Fruit fly (Drosophila melanogaster) whole organism, embryonic: ENCODE measurements around the gene mag.

Experiments used
- Awh ChIP-seq: fragments of 200-800 bp; sonication (Bioruptor generic); IDR thresholded peaks from 2 replicates; pipeline ENCODE4, ENCODE4 v1.3.6; 2022; ENCODE audit warnings: missing biosample characterization, missing genetic modification characterization
- Bdp1 ChIP-seq: fragments of 200-800 bp; sonication (Bioruptor generic); optimal IDR thresholded peaks from 3 replicates; lab custom pipeline; 2016; ENCODE audit warnings: missing biosample characterization, missing genetic modification characterization
- Bgb ChIP-seq: fragments of 200-800 bp; sonication (Bioruptor generic); IDR thresholded peaks from 2 replicates; pipeline ENCODE4 v1.3.6; 2022; ENCODE audit warnings: missing biosample characterization, missing genetic modification characterization; ENCODE audit not compliant: partially characterized antibody
- Bteb2 ChIP-seq: fragments of 200-800 bp; sonication (Bioruptor generic); optimal IDR thresholded peaks from 2 replicates; lab custom pipeline; 2016; ENCODE audit warnings: missing biosample characterization, missing genetic modification characterization
- CG10979 ChIP-seq: fragments of 200-800 bp; sonication (Bioruptor generic); optimal IDR thresholded peaks from 2 replicates; lab custom pipeline; 2018; ENCODE audit warnings: missing biosample characterization, mild to moderate bottlenecking, missing genetic modification characterization, moderate library complexity
- CG12219 ChIP-seq: fragments of 200-800 bp; sonication (Bioruptor generic); optimal IDR thresholded peaks from 3 replicates; lab custom pipeline; 2018; ENCODE audit warnings: missing biosample characterization, mild to moderate bottlenecking, missing genetic modification characterization
- CG12659 ChIP-seq: fragments of 200-800 bp; sonication (Bioruptor generic); optimal IDR thresholded peaks from 3 replicates; lab custom pipeline; 2017; ENCODE audit warnings: mild to moderate bottlenecking, missing biosample characterization, missing genetic modification reagents, missing genetic modification characterization
- CG12942 ChIP-seq: fragments of 200-800 bp; sonication (Bioruptor generic); optimal IDR thresholded peaks from 3 replicates; lab custom pipeline; 2016; ENCODE audit warnings: missing biosample characterization, missing genetic modification characterization
- CG14860 ChIP-seq: fragments of 200-800 bp; sonication (Bioruptor generic); IDR thresholded peaks from 3 replicates; pipeline ENCODE4 v1.3.6; 2022; ENCODE audit warnings: missing biosample characterization, missing genetic modification characterization; ENCODE audit not compliant: partially characterized antibody
- CG1603 ChIP-seq: fragments of 200-800 bp; sonication (Bioruptor generic); optimal IDR thresholded peaks from 2 replicates; lab custom pipeline; 2019; ENCODE audit warnings: missing biosample characterization, mild to moderate bottlenecking, missing genetic modification characterization, moderate library complexity
- CG1647 ChIP-seq: fragments of 200-800 bp; sonication (Bioruptor generic); optimal IDR thresholded peaks from 3 replicates; lab custom pipeline; 2016; ENCODE audit warnings: missing biosample characterization, missing genetic modification characterization
- CG16813 ChIP-seq: fragments of 200-800 bp; sonication (Bioruptor generic); IDR thresholded peaks from 3 replicates; pipeline ENCODE4 v1.3.6; 2022; ENCODE audit warnings: missing biosample characterization, missing genetic modification characterization; ENCODE audit not compliant: partially characterized antibody
- CG17829 ChIP-seq: fragments of 200-800 bp; optimal IDR thresholded peaks from 2 replicates; lab custom pipeline; 2019; ENCODE audit warnings: missing biosample characterization, mild to moderate bottlenecking, missing genetic modification characterization, moderate library complexity
- CG18619 ChIP-seq: fragments of 200-800 bp; sonication (Bioruptor generic); optimal IDR thresholded peaks from 3 replicates; lab custom pipeline; 2017; ENCODE audit warnings: missing biosample characterization, mild to moderate bottlenecking, missing genetic modification characterization
- CG3281 ChIP-seq: fragments of 200-800 bp; sonication (Bioruptor generic); optimal IDR thresholded peaks from 3 replicates; lab custom pipeline; 2017; ENCODE audit warnings: missing biosample characterization, mild to moderate bottlenecking, missing genetic modification characterization
- CG3847 ChIP-seq: fragments of 200-800 bp; sonication (Bioruptor generic); IDR thresholded peaks from 2 replicates; pipeline ENCODE4 v1.3.6; 2022; ENCODE audit warnings: missing biosample characterization, missing genetic modification characterization
- CG6654 ChIP-seq: fragments of 200-800 bp; sonication (Bioruptor generic); optimal IDR thresholded peaks from 2 replicates; lab custom pipeline; 2017; ENCODE audit warnings: missing biosample characterization, mild to moderate bottlenecking, missing genetic modification characterization
- CG6791 ChIP-seq: fragments of 200-800 bp; sonication (Bioruptor generic); IDR thresholded peaks from 3 replicates; pipeline ENCODE4 v1.3.6; 2022; ENCODE audit warnings: missing biosample characterization, missing genetic modification characterization; ENCODE audit not compliant: partially characterized antibody
- CG6813 ChIP-seq: fragments of 200-800 bp; sonication (Bioruptor generic); optimal IDR thresholded peaks from 2 replicates; lab custom pipeline; 2017; ENCODE audit warnings: missing biosample characterization, missing genetic modification characterization, mild to moderate bottlenecking, moderate library complexity, missing genetic modification reagents
- CG7786 ChIP-seq: fragments of 200-800 bp; sonication (Bioruptor generic); optimal IDR thresholded peaks from 2 replicates; lab custom pipeline; 2016; ENCODE audit warnings: missing biosample characterization, missing genetic modification characterization
- ERR ChIP-seq: fragments of 200-800 bp; sonication (Bioruptor generic); optimal IDR thresholded peaks from 2 replicates; lab custom pipeline; 2016; ENCODE audit warnings: missing biosample characterization, missing genetic modification characterization
- Ets65A ChIP-seq: fragments of 200-800 bp; sonication (Bioruptor generic); peaks from one replicate; lab custom pipeline; 2016; ENCODE audit warnings: missing biosample characterization, missing genetic modification characterization
- Lhr ChIP-seq: fragments of 200-800 bp; sonication (Bioruptor generic); optimal IDR thresholded peaks from 3 replicates; lab custom pipeline; 2017; ENCODE audit warnings: mild to moderate bottlenecking, missing biosample characterization, missing genetic modification reagents, missing genetic modification characterization
- MESR4 ChIP-seq: fragments of 200-800 bp; sonication (Bioruptor generic); optimal IDR thresholded peaks from 2 replicates; lab custom pipeline; 2018; ENCODE audit warnings: missing biosample characterization, mild to moderate bottlenecking, missing genetic modification characterization, moderate library complexity
- Meics ChIP-seq: fragments of 200-800 bp; sonication (Bioruptor generic); optimal IDR thresholded peaks from 2 replicates; lab custom pipeline; 2017; ENCODE audit warnings: missing biosample characterization, mild to moderate bottlenecking, missing genetic modification characterization
- NC2β ChIP-seq: fragments of 200-800 bp; sonication (Bioruptor generic); optimal IDR thresholded peaks from 2 replicates; lab custom pipeline; 2016; ENCODE audit warnings: missing biosample characterization, missing genetic modification characterization
- Nf-YB ChIP-seq: fragments of 200-800 bp; sonication (Bioruptor generic); optimal IDR thresholded peaks from 3 replicates; lab custom pipeline; 2019; ENCODE audit warnings: missing biosample characterization, mild to moderate bottlenecking, missing genetic modification characterization, moderate library complexity
- Spps ChIP-seq: fragments of 200-800 bp; sonication (Bioruptor generic); optimal IDR thresholded peaks from 2 replicates; lab custom pipeline; 2018; ENCODE audit warnings: missing biosample characterization, mild to moderate bottlenecking, missing genetic modification characterization
- amos ChIP-seq: fragments of 200-800 bp; sonication (Bioruptor generic); IDR thresholded peaks from 2 replicates; pipeline ENCODE4 v1.3.6; 2022; ENCODE audit warnings: missing biosample characterization, missing genetic modification characterization; ENCODE audit not compliant: partially characterized antibody
- chn ChIP-seq: fragments of 200-800 bp; sonication (Bioruptor generic); optimal IDR thresholded peaks from 2 replicates; lab custom pipeline; 2016; ENCODE audit warnings: missing biosample characterization, missing genetic modification characterization
- dmrt99B ChIP-seq: fragments of 200-800 bp; sonication (Bioruptor generic); optimal IDR thresholded peaks from 2 replicates; lab custom pipeline; 2018; ENCODE audit warnings: missing biosample characterization, mild to moderate bottlenecking, missing genetic modification characterization, moderate library complexity
- exex ChIP-seq: fragments of 200-800 bp; sonication (Bioruptor generic); optimal IDR thresholded peaks from 4 replicates; lab custom pipeline; 2018; ENCODE audit warnings: missing biosample characterization, mild to moderate bottlenecking, missing genetic modification characterization, moderate library complexity
- hb ChIP-seq: fragments of 200-800 bp; sonication (Bioruptor generic); IDR thresholded peaks from 3 replicates; pipeline ENCODE4 v1.3.6; 2022; ENCODE audit warnings: missing biosample characterization, missing genetic modification characterization; ENCODE audit not compliant: partially characterized antibody
- jumu ChIP-seq: fragments of 200-800 bp; sonication (Bioruptor generic); optimal IDR thresholded peaks from 3 replicates; lab custom pipeline; 2016; ENCODE audit warnings: missing biosample characterization, missing genetic modification characterization
- knrl ChIP-seq: fragments of 200-800 bp; sonication (Bioruptor generic); IDR thresholded peaks from 3 replicates; pipeline ENCODE4 v1.3.6; 2022; ENCODE audit warnings: missing biosample characterization, missing genetic modification characterization; ENCODE audit not compliant: partially characterized antibody
- lab ChIP-seq: fragments of 200-800 bp; sonication (Bioruptor generic); optimal IDR thresholded peaks from 3 replicates; lab custom pipeline; 2017; ENCODE audit warnings: missing biosample characterization, missing genetic modification characterization, mild to moderate bottlenecking, moderate library complexity, missing genetic modification reagents
- lilli ChIP-seq: fragments of 200-800 bp; sonication (Bioruptor generic); optimal IDR thresholded peaks from 3 replicates; lab custom pipeline; 2016; ENCODE audit warnings: missing biosample characterization, missing genetic modification characterization
- nau ChIP-seq: fragments of 200-800 bp; sonication (Bioruptor generic); optimal IDR thresholded peaks from 3 replicates; lab custom pipeline; 2017; ENCODE audit warnings: missing biosample characterization, mild to moderate bottlenecking, missing genetic modification characterization, missing genetic modification reagents
- pho ChIP-seq: fragments of 200-800 bp; sonication (Bioruptor generic); optimal IDR thresholded peaks from 2 replicates; lab custom pipeline; 2016; ENCODE audit warnings: missing biosample characterization, missing genetic modification characterization
- pita ChIP-seq: fragments of 200-800 bp; sonication (Bioruptor generic); optimal IDR thresholded peaks from 2 replicates; lab custom pipeline; 2017; ENCODE audit warnings: missing biosample characterization, mild to moderate bottlenecking, missing genetic modification characterization
- pros ChIP-seq: fragments of 200-800 bp; sonication (Bioruptor generic); optimal IDR thresholded peaks from 3 replicates; lab custom pipeline; 2019; ENCODE audit warnings: missing biosample characterization, mild to moderate bottlenecking, missing genetic modification characterization, moderate library complexity
- seq ChIP-seq: fragments of 200-800 bp; sonication (Bioruptor generic); IDR thresholded peaks from 2 replicates; pipeline ENCODE4 v1.3.6; 2022; ENCODE audit warnings: missing biosample characterization, missing genetic modification characterization
- slou ChIP-seq: fragments of 200-800 bp; sonication (Bioruptor generic); optimal IDR thresholded peaks from 3 replicates; lab custom pipeline; 2016; ENCODE audit warnings: missing biosample characterization, missing genetic modification characterization
- so ChIP-seq: fragments of 200-800 bp; sonication (Bioruptor generic); IDR thresholded peaks from 3 replicates; pipeline ENCODE4 v1.3.6; 2022; ENCODE audit warnings: missing biosample characterization, missing genetic modification characterization
- tup ChIP-seq: fragments of 200-800 bp; sonication (Bioruptor generic); optimal IDR thresholded peaks from 2 replicates; lab custom pipeline; 2016; ENCODE audit warnings: missing biosample characterization, mild to moderate bottlenecking, missing genetic modification characterization, moderate library complexity
- twi ChIP-seq: fragments of 200-800 bp; optimal IDR thresholded peaks from 2 replicates; lab custom pipeline; 2019; ENCODE audit warnings: missing biosample characterization, mild to moderate bottlenecking, missing genetic modification characterization, moderate library complexity
- vfl ChIP-seq: fragments of 200-800 bp; sonication (Bioruptor generic); optimal IDR thresholded peaks from 2 replicates; lab custom pipeline; 2016; ENCODE audit warnings: missing biosample characterization, missing genetic modification characterization
- zfh1 ChIP-seq: fragments of 200-800 bp; sonication (Bioruptor generic); IDR thresholded peaks from 3 replicates; pipeline ENCODE4 v1.3.6; 2022; ENCODE audit warnings: missing biosample characterization, missing genetic modification characterization

mag gene

DNA sequence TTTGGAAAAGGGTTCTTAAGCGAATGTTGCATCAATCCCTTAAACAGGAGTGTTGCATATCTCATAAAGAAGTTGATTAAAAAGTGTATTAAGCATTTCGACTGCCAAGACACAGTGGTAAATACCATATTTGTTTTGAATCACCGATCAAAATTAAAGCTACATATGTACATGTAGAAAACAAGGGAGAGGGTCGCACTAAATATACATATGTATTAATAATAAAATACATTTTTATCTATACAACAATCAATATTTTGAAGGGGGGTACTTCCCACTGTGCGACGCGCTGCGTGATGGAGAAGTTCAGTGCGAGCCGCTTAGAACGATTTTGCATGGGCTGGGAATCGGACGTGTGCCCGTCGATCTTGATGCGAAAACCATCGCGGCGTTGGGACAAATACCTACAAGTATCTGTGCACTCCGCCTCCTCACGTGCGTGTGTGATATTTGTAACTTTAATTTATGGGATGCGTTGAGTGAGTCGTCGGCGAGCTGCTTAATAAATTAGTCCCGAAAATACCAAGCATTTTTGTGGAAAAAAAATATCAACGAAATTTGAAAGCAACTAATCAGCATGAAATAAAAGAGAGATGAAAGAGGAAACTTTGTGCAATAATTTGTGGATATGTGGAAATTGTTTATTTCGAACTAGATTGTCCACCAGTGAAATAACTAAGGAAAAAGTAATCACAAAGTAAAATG, 15.5 kb upstream of the mag start (continued):
- TF ChIP-seq jumu (GFP tag; lab: Kevin White, UChicago), result peak; percentile 44
- peak; percentile 78 for TF ChIP-seq CG3847 (GFP tag; lab: Robert Waterston, UW)
- TF ChIP-seq Bgb, result 0 out of 2 replicates have a peak, but pooled peaks have one; percentile 21
- TF ChIP-seq CG12219 (GFP tag; lab: Kevin White, UChicago), result peak; percentile 83
- TF ChIP-seq pros (GFP tag; lab: Kevin White, UChicago), result no peak
- TF ChIP-seq lilli (GFP tag; lab: Kevin White, UChicago), result peak; percentile 74
- TF ChIP-seq MESR4 (GFP tag; lab: Kevin White, UChicago), result peak; percentile 14
- TF ChIP-seq CG18619 (GFP tag; lab: Kevin White, UChicago), result peak; percentile 78
- TF ChIP-seq chn (GFP tag; lab: Kevin White, UChicago), result peak; percentile 26
- peak; percentile 68 for TF ChIP-seq CG12942 (GFP tag; lab: Kevin White, UChicago)
- TF ChIP-seq so (GFP tag; lab: Robert Waterston, UW), result peak; percentile 91
- 0 out of 3 replicates have a peak, but pooled peaks have one; percentile 20 for TF ChIP-seq CG14860 (GFP tag; lab: Robert Waterston, UW)
- peak; percentile 17 for TF ChIP-seq exex
- TF ChIP-seq Bdp1 (GFP tag; lab: Kevin White, UChicago), result peak; percentile 27
- TF ChIP-seq dmrt99B, result peak; percentile 91
- peak; percentile 35; the same call in 1 of the 3 replicates for TF ChIP-seq knrl (GFP tag; lab: Robert Waterston, UW)
- TF ChIP-seq CG6813 (GFP tag; lab: Kevin White, UChicago), result peak; percentile 85
- peak; percentile 29 for TF ChIP-seq Bteb2 (GFP tag; lab: Kevin White, UChicago)
- TF ChIP-seq nau (GFP tag; lab: Kevin White, UChicago), result peak; percentile 77
- no peak for TF ChIP-seq ERR (GFP tag; lab: Kevin White, UChicago)
- no peak for TF ChIP-seq pita (GFP tag; lab: Kevin White, UChicago)
- peak; percentile 45 for TF ChIP-seq tup
- peak; percentile 86 for TF ChIP-seq CG3281 (GFP tag; lab: Kevin White, UChicago)
- TF ChIP-seq CG1647 (GFP tag; lab: Kevin White, UChicago), result no peak
- peak; percentile 26 for TF ChIP-seq NC2β
- 0 out of 3 replicates have a peak, but pooled peaks have one; percentile 15 for TF ChIP-seq hb
- no peak for TF ChIP-seq CG16813 (GFP tag; lab: Robert Waterston, UW)
- peak; percentile 57 for TF ChIP-seq Nf-YB (GFP tag; lab: Kevin White, UChicago)
- TF ChIP-seq twi (tag; lab: Kevin White, UChicago), result peak; percentile 51
- peak; percentile 47 for TF ChIP-seq slou
- peak; percentile 86 for TF ChIP-seq Meics
- TF ChIP-seq Ets65A (GFP tag; lab: Kevin White, UChicago), result peak; percentile 83
- TF ChIP-seq amos (GFP tag; lab: Robert Waterston, UW), result no peak
- TF ChIP-seq CG17829 (tag; lab: Kevin White, UChicago), result peak; percentile 85
- peak; percentile 92 for TF ChIP-seq Awh (GFP tag; lab: Robert Waterston, UW)
- peak; percentile 90 for TF ChIP-seq CG1603 (tag; lab: Kevin White, UChicago)
- TF ChIP-seq CG6654 (GFP tag; lab: Kevin White, UChicago), result peak; percentile 67
- peak; percentile 66 for TF ChIP-seq Spps (tag; lab: Kevin White, UChicago)
- TF ChIP-seq seq (GFP tag; lab: Robert Waterston, UW), result peak; percentile 90
- peak; percentile 51 for TF ChIP-seq Lhr (GFP tag; lab: Kevin White, UChicago)
- TF ChIP-seq zfh1 (GFP tag; lab: Robert Waterston, UW), result peak; percentile 94
- TF ChIP-seq lab (GFP tag; lab: Kevin White, UChicago), result peak; percentile 92
- TF ChIP-seq pho (GFP tag; lab: Kevin White, UChicago), result peak; percentile 11
- TF ChIP-seq CG12659 (GFP tag; lab: Kevin White, UChicago), result peak; percentile 88
- TF ChIP-seq vfl (GFP tag; lab: Kevin White, UChicago), result peak; percentile 32
- no peak for TF ChIP-seq CG7786 (GFP tag; lab: Kevin White, UChicago)
- TF ChIP-seq CG10979 (tag; lab: Kevin White, UChicago), result peak; percentile 85
- peak; percentile 63 for TF ChIP-seq CG6791 (GFP tag; lab: Robert Waterston, UW)
